Worm (Caenorhabditis elegans) whole organism, mixed stage, embryonic: ENCODE results near the gene prcc-1.
A peak's percentile ranks its signal among the peaks of the same experiment; 100 is the strongest.

ENCODE experiments used
- M03D4.4 ChIP-seq: sonication (generic microtip); optimal IDR thresholded peaks from 2 replicates; lab custom pipeline; 2017; ENCODE audit warnings: mild to moderate bottlenecking, missing genetic modification characterization, missing compliant biosample characterization
- bed-3 ChIP-seq: fragments of 200-800 bp; sonication (Bioruptor generic); optimal IDR thresholded peaks from 3 replicates; lab custom pipeline; 2018; ENCODE audit warnings: mild to moderate bottlenecking, missing genetic modification characterization, moderate library complexity, missing compliant biosample characterization
- ceh-39 ChIP-seq: fragments of 150-350 bp; optimal IDR thresholded peaks from 2 replicates; lab custom pipeline; 2014; ENCODE audit warnings: missing biosample characterization, missing genetic modification characterization
- ceh-43 ChIP-seq: fragments of 200-800 bp; sonication (Bioruptor generic); optimal IDR thresholded peaks from 2 replicates; lab custom pipeline; 2018; ENCODE audit warnings: mild to moderate bottlenecking, missing genetic modification characterization, moderate library complexity, missing compliant biosample characterization
- ceh-83 ChIP-seq: fragments of 200-800 bp; sonication (Bioruptor generic); optimal IDR thresholded peaks from 2 replicates; lab custom pipeline; 2018; ENCODE audit warnings: mild to moderate bottlenecking, missing genetic modification characterization, missing compliant biosample characterization
- ces-1 ChIP-seq: fragments of 150-350 bp; optimal IDR thresholded peaks from 2 replicates; lab custom pipeline; 2014; ENCODE audit warnings: missing biosample characterization, missing genetic modification reagents, missing genetic modification characterization
- cnd-1 ChIP-seq: fragments of 200-800 bp; sonication (Bioruptor generic); optimal IDR thresholded peaks from 2 replicates; lab custom pipeline; 2018; ENCODE audit warnings: mild to moderate bottlenecking, missing genetic modification characterization, missing compliant biosample characterization
- drap-1 ChIP-seq: fragments of 200-800 bp; sonication (Bioruptor generic); optimal IDR thresholded peaks from 3 replicates; lab custom pipeline; 2018; ENCODE audit warnings: mild to moderate bottlenecking, missing genetic modification characterization, missing compliant biosample characterization
- elt-1 ChIP-seq: sonication (generic microtip); optimal IDR thresholded peaks from 2 replicates; lab custom pipeline; 2017; ENCODE audit warnings: missing genetic modification characterization, mild to moderate bottlenecking, missing compliant biosample characterization, antibody characterized with exemption, moderate library complexity, borderline replicate concordance; ENCODE audit not compliant: insufficient read depth
- flh-1 ChIP-seq: fragments of 200-800 bp; sonication (Bioruptor generic); optimal IDR thresholded peaks from 2 replicates; lab custom pipeline; 2018; ENCODE audit warnings: mild to moderate bottlenecking, missing genetic modification characterization, moderate library complexity, missing compliant biosample characterization
- ham-2 ChIP-seq: fragments of 200-800 bp; sonication (Bioruptor generic); optimal IDR thresholded peaks from 2 replicates; lab custom pipeline; 2018; ENCODE audit warnings: mild to moderate bottlenecking, missing genetic modification characterization, missing compliant biosample characterization
- hlh-1 ChIP-seq: fragments of 150-350 bp; optimal IDR thresholded peaks from 2 replicates; lab custom pipeline; 2014; ENCODE audit warnings: missing biosample characterization, missing genetic modification reagents, missing genetic modification characterization
- lin-13 ChIP-seq: fragments of 150-350 bp; optimal IDR thresholded peaks from 2 replicates; lab custom pipeline; 2014; ENCODE audit warnings: missing biosample characterization, missing genetic modification characterization
- lin-32 ChIP-seq: fragments of 200-800 bp; sonication (Bioruptor generic); optimal IDR thresholded peaks from 2 replicates; lab custom pipeline; 2018; ENCODE audit warnings: mild to moderate bottlenecking, missing genetic modification characterization, missing compliant biosample characterization
- lsy-2 ChIP-seq: fragments of 150-350 bp; optimal IDR thresholded peaks from 2 replicates; lab custom pipeline; 2014; ENCODE audit warnings: missing biosample characterization, missing genetic modification characterization
- mab-5 ChIP-seq: fragments of 150-350 bp; optimal IDR thresholded peaks from 2 replicates; lab custom pipeline; 2014; ENCODE audit warnings: missing biosample characterization, missing genetic modification characterization
- mep-1 ChIP-seq: fragments of 150-350 bp; optimal IDR thresholded peaks from 2 replicates; lab custom pipeline; 2017; ENCODE audit warnings: missing biosample characterization, missing genetic modification reagents, missing genetic modification characterization, inconsistent platforms
- nhr-237 ChIP-seq: fragments of 150-350 bp; optimal IDR thresholded peaks from 2 replicates; lab custom pipeline; 2014; ENCODE audit warnings: missing biosample characterization, missing genetic modification characterization
- nhr-28 ChIP-seq: fragments of 150-350 bp; optimal IDR thresholded peaks from 2 replicates; lab custom pipeline; 2014; ENCODE audit warnings: missing biosample characterization, missing genetic modification characterization
- nhr-76 ChIP-seq: sonication (generic microtip); optimal IDR thresholded peaks from 2 replicates; lab custom pipeline; 2017; ENCODE audit warnings: missing biosample characterization, missing genetic modification characterization
- pha-4 ChIP-seq: fragments of 150-350 bp; optimal IDR thresholded peaks from 2 replicates; lab custom pipeline; 2018; ENCODE audit warnings: missing biosample characterization, missing genetic modification reagents, missing genetic modification characterization
- snpc-4 ChIP-seq: fragments of 150-350 bp; optimal IDR thresholded peaks from 2 replicates; lab custom pipeline; 2014; ENCODE audit warnings: missing biosample characterization, missing genetic modification characterization
- sptf-1 ChIP-seq: sonication (generic microtip); optimal IDR thresholded peaks from 2 replicates; lab custom pipeline; 2017; ENCODE audit warnings: mild to moderate bottlenecking, missing genetic modification characterization, moderate library complexity, missing compliant biosample characterization
- tbx-8 ChIP-seq: fragments of 200-800 bp; sonication (Bioruptor generic); optimal IDR thresholded peaks from 2 replicates; lab custom pipeline; 2018; ENCODE audit warnings: mild to moderate bottlenecking, missing genetic modification characterization, moderate library complexity, missing compliant biosample characterization
- unc-39 ChIP-seq: fragments of 150-350 bp; optimal IDR thresholded peaks from 2 replicates; lab custom pipeline; 2014; ENCODE audit warnings: missing biosample characterization, missing genetic modification characterization
- unc-62 ChIP-seq: fragments of 150-350 bp; optimal IDR thresholded peaks from 2 replicates; lab custom pipeline; 2014; ENCODE audit warnings: missing biosample characterization, missing genetic modification reagents, missing genetic modification characterization
- zip-8 ChIP-seq: fragments of 150-350 bp; optimal IDR thresholded peaks from 2 replicates; lab custom pipeline; 2014; ENCODE audit warnings: missing biosample characterization, missing genetic modification characterization
- ztf-11 ChIP-seq: fragments of 150-350 bp; optimal IDR thresholded peaks from 2 replicates; lab custom pipeline; 2014; ENCODE audit warnings: missing biosample characterization, missing genetic modification characterization

prcc-1 gene

DNA sequence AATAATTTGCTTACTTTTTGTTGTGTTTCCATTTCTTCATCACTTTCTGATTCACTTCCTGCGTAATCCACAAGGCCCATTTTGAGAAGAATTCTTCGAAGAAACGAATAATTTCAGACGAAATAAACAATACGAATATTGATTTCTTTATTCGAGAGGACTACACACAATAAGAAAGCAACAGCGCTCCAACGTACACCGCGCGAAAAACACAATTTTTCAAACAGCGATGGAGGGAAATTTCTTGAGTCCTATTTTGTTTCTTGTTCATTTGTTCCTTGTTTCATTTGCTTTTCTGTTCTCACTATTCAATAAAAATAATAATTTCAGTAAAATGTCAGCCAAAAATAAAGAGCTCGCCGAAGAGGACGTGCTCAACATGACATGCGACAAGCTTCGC is at the start of gene prcc-1, which contains the start of gene C39E9.12:
TSS of gene prcc-1 (minus strand) at position 119 of the 400 bp plus-strand sequence.
TSS of gene C39E9.12 (plus strand) at position 331 of the 400 bp plus-strand sequence.
- TF ChIP-seq hlh-1 (tag; lab: Kevin White, UChicago) (peak; percentile 61), mep-1 (tag; lab: Kevin White, UChicago) (peak; percentile 68), pha-4 (tag; lab: Kevin White, UChicago) (peak; percentile 25), nhr-237 (tag; lab: Kevin White, UChicago) (peak; percentile 70), lsy-2 (peak; percentile 71), nhr-76 (no peak), snpc-4 (tag; lab: Kevin White, UChicago) (no peak), ceh-39 (peak; percentile 76), mab-5 (tag; lab: Kevin White, UChicago) (no peak), unc-62 (GFP tag; lab: Kevin White, UChicago) (peak; percentile 33), bed-3 (GFP tag; lab: Kevin White, UChicago) (no peak)

DNA sequence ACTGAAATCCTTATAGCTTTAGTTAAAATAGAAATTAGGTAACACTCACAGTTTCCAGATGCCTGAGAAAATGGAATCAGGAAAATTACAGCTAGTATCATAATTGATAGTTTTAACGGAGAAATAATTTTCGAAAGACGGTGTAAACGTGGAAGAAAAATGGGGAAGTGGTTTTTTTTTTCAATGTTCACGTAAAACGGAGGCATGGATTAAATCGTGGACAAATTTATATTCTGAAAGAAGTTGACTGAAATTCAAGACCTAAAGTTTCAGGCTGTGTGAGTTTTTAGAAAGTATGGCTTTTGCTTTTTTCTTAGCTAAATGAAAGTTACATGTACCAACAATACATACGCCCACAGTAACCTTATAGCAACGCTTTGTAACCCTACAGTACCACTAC is 48.7 kb upstream of the prcc-1 start, which contains the start of gene spe-43:
TSS of gene spe-43 (minus strand) at position 101 of the 400 bp plus-strand sequence.
- TF ChIP-seq ham-2 (GFP tag; lab: Kevin White, UChicago), result no peak
- no peak for TF ChIP-seq ztf-11 (tag; lab: Kevin White, UChicago)
- no peak for TF ChIP-seq lin-13 (tag; lab: Kevin White, UChicago)
- no peak for TF ChIP-seq snpc-4 (tag; lab: Kevin White, UChicago)
- TF ChIP-seq lin-32 (GFP tag; lab: Kevin White, UChicago), result no peak
- no peak for TF ChIP-seq nhr-237 (tag; lab: Kevin White, UChicago)
- no peak for TF ChIP-seq sptf-1
- no peak for TF ChIP-seq drap-1 (GFP tag; lab: Kevin White, UChicago)
- no peak for TF ChIP-seq flh-1 (GFP tag; lab: Kevin White, UChicago)
- no peak for TF ChIP-seq unc-62 (GFP tag; lab: Kevin White, UChicago)
- no peak for TF ChIP-seq nhr-28 (tag; lab: Kevin White, UChicago)
- no peak for TF ChIP-seq ceh-43 (GFP tag; lab: Kevin White, UChicago)

DNA sequence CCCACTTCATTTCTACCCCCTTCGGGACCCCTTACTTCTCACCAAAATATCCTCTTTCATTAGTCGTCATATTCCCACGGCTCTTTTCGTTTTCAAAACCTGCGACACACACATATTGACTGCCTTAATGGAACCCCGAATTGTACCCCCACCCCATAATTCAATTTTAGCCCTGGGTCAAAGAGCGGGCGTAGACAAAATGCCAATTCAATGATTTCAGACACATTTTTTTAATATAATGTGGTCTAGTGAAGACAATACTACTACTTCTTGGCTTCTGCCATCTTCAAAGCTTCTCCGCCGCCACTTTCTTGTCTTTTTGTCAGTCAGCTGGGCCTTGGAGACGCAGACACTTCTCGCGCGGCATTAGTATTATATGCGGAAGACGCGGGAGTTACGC is 34.1 kb upstream of the prcc-1 start:
- no peak for TF ChIP-seq hlh-1 (tag; lab: Kevin White, UChicago)
- peak; percentile 55 for TF ChIP-seq ces-1 (GFP tag; lab: Kevin White, UChicago)
- TF ChIP-seq, all 35 proteins: peak for 1

DNA sequence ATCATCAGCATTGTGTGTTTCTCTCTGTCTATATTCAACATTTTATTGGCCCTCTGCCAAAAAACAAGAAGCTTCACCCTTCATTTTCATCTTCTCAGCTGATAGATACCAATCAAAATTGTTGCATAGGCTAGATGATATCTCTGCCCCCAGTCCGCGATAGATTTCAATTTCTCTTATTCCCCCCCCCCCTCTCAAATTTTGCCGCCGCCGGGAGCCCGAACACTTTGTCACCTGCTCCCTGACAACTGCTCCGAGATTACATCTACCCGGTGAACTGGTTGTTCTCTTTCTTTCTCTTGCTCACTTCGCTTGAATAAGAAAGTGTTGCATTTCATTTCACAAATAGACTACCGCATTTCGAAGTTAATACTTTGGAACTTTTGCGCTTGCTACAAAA is 32.4 kb upstream of the prcc-1 start:
- TF ChIP-seq bed-3 (GFP tag; lab: Kevin White, UChicago) (no peak), ceh-39 (no peak), M03D4.4 (tag; lab: Kevin White, UChicago) (no peak), ceh-83 (GFP tag; lab: Kevin White, UChicago) (no peak), elt-1 (tag; lab: Kevin White, UChicago) (no peak), nhr-76 (no peak), mep-1 (tag; lab: Kevin White, UChicago) (no peak), tbx-8 (GFP tag; lab: Kevin White, UChicago) (no peak), unc-62 (GFP tag; lab: Kevin White, UChicago) (peak; percentile 17), zip-8 (tag; lab: Kevin White, UChicago) (no peak), ces-1 (GFP tag; lab: Kevin White, UChicago) (no peak), snpc-4 (tag; lab: Kevin White, UChicago) (no peak), lin-32 (GFP tag; lab: Kevin White, UChicago) (no peak), unc-39 (tag; lab: Kevin White, UChicago) (no peak), mab-5 (tag; lab: Kevin White, UChicago) (no peak), hlh-1 (tag; lab: Kevin White, UChicago) (peak; percentile 92)

DNA sequence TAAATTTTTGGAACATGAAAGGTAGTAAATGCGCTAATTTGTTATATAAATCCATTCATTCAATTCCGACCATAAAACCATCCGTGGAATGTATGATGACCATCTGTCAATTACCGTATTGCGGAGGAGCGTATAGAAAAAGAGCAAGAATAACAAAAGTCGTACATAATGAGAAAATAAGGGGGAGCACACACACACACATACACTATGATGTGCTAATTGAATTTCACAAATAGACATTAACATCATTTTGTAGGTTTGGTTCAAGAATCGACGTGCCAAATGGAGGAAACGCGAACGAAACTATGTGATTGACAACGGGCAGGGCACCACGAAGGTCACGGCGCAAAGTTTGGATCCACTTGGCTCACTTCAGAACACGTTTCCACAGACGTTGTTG is 27.8 kb upstream of the prcc-1 start:
- TF ChIP-seq ces-1 (GFP tag; lab: Kevin White, UChicago), result peak; percentile 67
- TF ChIP-seq zip-8 (tag; lab: Kevin White, UChicago), result no peak
- TF ChIP-seq cnd-1 (tag; lab: Kevin White, UChicago), result peak; percentile 57
- no peak for TF ChIP-seq snpc-4 (tag; lab: Kevin White, UChicago)
- TF ChIP-seq unc-62 (GFP tag; lab: Kevin White, UChicago), result no peak
- TF ChIP-seq lin-13 (tag; lab: Kevin White, UChicago), result no peak
- TF ChIP-seq bed-3 (GFP tag; lab: Kevin White, UChicago), result no peak
- TF ChIP-seq, all 35 proteins: peak for 2
